Fruit fly (Drosophila melanogaster): ENCODE results near the gene CG11369.
A peak's percentile ranks its signal among the peaks of the same experiment; 100 is the strongest.

Gene CG11369

dm6 chrX:7526099-7526718 lies 47.9 kb upstream of the CG11369 start (continued):
- TF ChIP-seq CG4328 (GFP tag; optimal IDR thresholded peaks at IDR 0.05) (no peak), Aef1 (GFP tag; IDR thresholded peaks at IDR 0.05) (no peak), CG1233 (GFP tag; optimal IDR thresholded peaks at IDR 0.05) (no peak), CG11398 (GFP tag; optimal IDR thresholded peaks at IDR 0.05) (no peak)

dm6 chrX:7526914-7527313 lies 47.2 kb upstream of the CG11369 start:
- TF ChIP-seq gce (GFP tag; IDR thresholded peaks at IDR 0.05) (no peak), gem (tag; optimal IDR thresholded peaks at IDR 0.05) (peak; percentile 15), Fer1 (GFP tag; optimal IDR thresholded peaks at IDR 0.05) (no peak), CG43689 (GFP tag; IDR thresholded peaks at IDR 0.05) (no peak), CG14965 (GFP tag; optimal IDR thresholded peaks at IDR 0.05; ENCODE audit: borderline replicate concordance) (no peak), Doc2 (GFP tag; IDR thresholded peaks at IDR 0.05) (no peak), CG7839 (tag; optimal IDR thresholded peaks at IDR 0.05) (no peak), wek (GFP tag; optimal IDR thresholded peaks at IDR 0.05) (no peak), gcm (GFP tag; optimal IDR thresholded peaks at IDR 0.05) (no peak), CG16779 (GFP tag; IDR thresholded peaks at IDR 0.05) (no peak), sd (tag; optimal IDR thresholded peaks at IDR 0.05) (no peak), pnt (GFP tag; optimal IDR thresholded peaks at IDR 0.05) (no peak), esg (GFP tag; conservative IDR thresholded peaks at IDR 0.05) (no peak), Ets65A (GFP tag) (peak; percentile 91), CG1603 (tag; optimal IDR thresholded peaks at IDR 0.05) (peak; percentile 25), Xbp1 (GFP tag; optimal IDR thresholded peaks at IDR 0.05) (no peak), Med (GFP tag) (peak; percentile 55), pzg (GFP tag; optimal IDR thresholded peaks at IDR 0.05) (no peak), CG8281 (tag; optimal IDR thresholded peaks at IDR 0.05) (peak; percentile 79), CG10274 (GFP tag; optimal IDR thresholded peaks at IDR 0.05) (no peak), chm (GFP tag; IDR thresholded peaks at IDR 0.05) (no peak), Gsc (GFP tag; IDR thresholded peaks at IDR 0.05) (no peak), CG18619 (GFP tag; optimal IDR thresholded peaks at IDR 0.05) (no peak), CG10565 (GFP tag; optimal IDR thresholded peaks at IDR 0.05) (no peak), CG8089 (GFP tag; optimal IDR thresholded peaks at IDR 0.05) (no peak), wdn (GFP tag; IDR thresholded peaks at IDR 0.05) (no peak), CG3407 (GFP tag; optimal IDR thresholded peaks at IDR 0.05) (no peak), CG13624 (GFP tag; optimal IDR thresholded peaks at IDR 0.05) (no peak), dysf (GFP tag; IDR thresholded peaks at IDR 0.05) (no peak), Dll (GFP tag; IDR thresholded peaks at IDR 0.05; ENCODE audit: partially characterized antibody) (no peak), Nf-YA (GFP tag; IDR thresholded peaks at IDR 0.05) (no peak)

- no peak for TF ChIP-seq CG18599 (GFP tag; optimal IDR thresholded peaks at IDR 0.05)
- TF ChIP-seq C15 (GFP tag; IDR thresholded peaks at IDR 0.05), result no peak
- TF ChIP-seq CG18619 (GFP tag; optimal IDR thresholded peaks at IDR 0.05), result no peak
- no peak for TF ChIP-seq CHES-1-like (GFP tag; optimal IDR thresholded peaks at IDR 0.05)
- TF ChIP-seq CG7963 (GFP tag; IDR thresholded peaks at IDR 0.05; ENCODE audit: partially characterized antibody), result no peak
- no peak for TF ChIP-seq Sry-β (GFP tag; optimal IDR thresholded peaks at IDR 0.05)
- TF ChIP-seq Max (GFP tag; optimal IDR thresholded peaks at IDR 0.05), result no peak
- no peak for TF ChIP-seq CG12104 (GFP tag; optimal IDR thresholded peaks at IDR 0.05)
- no peak for TF ChIP-seq CG33557 (GFP tag; optimal IDR thresholded peaks at IDR 0.05)
- TF ChIP-seq hbn (GFP tag; IDR thresholded peaks at IDR 0.05; ENCODE audit: partially characterized antibody), result no peak
- TF ChIP-seq unpg (GFP tag; optimal IDR thresholded peaks at IDR 0.05), result no peak
- TF ChIP-seq otp (GFP tag; IDR thresholded peaks at IDR 0.05), result no peak
- no peak for TF ChIP-seq CG17361 (GFP tag; IDR thresholded peaks at IDR 0.05)
- TF ChIP-seq run (tag; optimal IDR thresholded peaks at IDR 0.05), result no peak
- TF ChIP-seq sd (tag; optimal IDR thresholded peaks at IDR 0.05), result no peak
- no peak for TF ChIP-seq z (GFP tag; IDR thresholded peaks at IDR 0.05)
- TF ChIP-seq MESR4 (GFP tag; optimal IDR thresholded peaks at IDR 0.05), result no peak
These were observed 46.1 kb upstream of the CG11369 start, which contains the start of gene CG43138 for dm6 chrX:7528004-7528403. CG43138 (plus strand) TSS chrX:7528304.
